Worm (Caenorhabditis elegans) whole organism, L4 larva: Measurements from ENCODE around the gene cdd-1.

ENCODE experiments used
- D1046.2 ChIP-seq: fragments of 200-800 bp; sonication (Bioruptor generic); IDR thresholded peaks from 2 replicates; pipeline ENCODE4 v1.3.6; 2022; ENCODE audit warnings: missing genetic modification characterization, missing compliant biosample characterization
- F10B5.3 ChIP-seq: sonication (generic microtip); optimal IDR thresholded peaks from 2 replicates; lab custom pipeline; 2016; ENCODE audit warnings: mild to moderate bottlenecking, missing genetic modification characterization, missing compliant biosample characterization
- F37D6.2 ChIP-seq: sonication (generic microtip); optimal IDR thresholded peaks from 2 replicates; lab custom pipeline; 2016; ENCODE audit warnings: mild to moderate bottlenecking, missing genetic modification characterization, missing compliant biosample characterization
- F44E2.7 ChIP-seq: fragments of 200-800 bp; sonication (Bioruptor generic); IDR thresholded peaks from 2 replicates; pipeline ENCODE4 v2.1.2; 2022; ENCODE audit warnings: missing genetic modification characterization, missing compliant biosample characterization
- Y105C5A.15 ChIP-seq: fragments of 200-800 bp; sonication (Bioruptor generic); IDR thresholded peaks from 2 replicates; pipeline ENCODE4 v1.3.6; 2022; ENCODE audit warnings: missing genetic modification characterization, missing compliant biosample characterization
- Y48G9A.11 ChIP-seq: fragments of 200-800 bp; sonication (Bioruptor generic); IDR thresholded peaks from 2 replicates; pipeline ENCODE4 v1.3.6; 2022; ENCODE audit warnings: missing genetic modification reagents, missing genetic modification characterization, missing compliant biosample characterization
- Y75B8A.6 ChIP-seq: fragments of 200-800 bp; sonication (Bioruptor generic); IDR thresholded peaks from 2 replicates; pipeline ENCODE4 v1.3.6; 2022; ENCODE audit warnings: missing genetic modification reagents, missing genetic modification characterization, missing compliant biosample characterization
- ZK546.5 ChIP-seq, 2 experiments: sonication (generic microtip); optimal IDR thresholded peaks; 2 replicates each; lab custom pipeline; 2017; ENCODE audit warnings: missing biosample characterization in 2 of 2, missing genetic modification characterization in 2 of 2
- aha-1 ChIP-seq: fragments of 150-350 bp; peaks from one replicate; lab custom pipeline; 2014; ENCODE audit warnings: missing biosample characterization, missing genetic modification characterization
- ama-1 ChIP-seq: fragments of 150-350 bp; optimal IDR thresholded peaks from 2 replicates; lab custom pipeline; 2014; ENCODE audit warnings: inconsistent platforms, mixed read lengths
- attf-4 ChIP-seq: sonication (generic microtip); optimal IDR thresholded peaks from 3 replicates; lab custom pipeline; 2017; ENCODE audit warnings: missing biosample characterization, missing genetic modification characterization
- ceh-32 ChIP-seq: sonication (generic microtip); optimal IDR thresholded peaks from 2 replicates; lab custom pipeline; 2016; ENCODE audit warnings: mild to moderate bottlenecking, missing genetic modification characterization, missing compliant biosample characterization; ENCODE audit not compliant: poor library complexity
- ctbp-1 ChIP-seq: fragments of 200-800 bp; sonication (Bioruptor generic); IDR thresholded peaks from 2 replicates; pipeline ENCODE4 v1.3.6; 2022; ENCODE audit warnings: missing genetic modification reagents, missing genetic modification characterization, missing compliant biosample characterization
- daf-16 ChIP-seq, 3 experiments: sonication (generic microtip); optimal IDR thresholded peaks; 2 replicates each; lab custom pipeline; 2016 to 2017; ENCODE audit warnings: missing genetic modification characterization in 3 of 3, missing genetic modification reagents in 3 of 3, mild to moderate bottlenecking in 2 of 3, missing compliant biosample characterization in 2 of 3, missing biosample characterization in 1 of 3, moderate library complexity in 1 of 3
- daf-19 ChIP-seq: fragments of 200-800 bp; sonication (Bioruptor generic); conservative IDR thresholded peaks from 2 replicates; pipeline ENCODE4 v1.3.6; 2022; ENCODE audit warnings: missing genetic modification characterization, missing compliant biosample characterization
- daf-8 ChIP-seq: fragments of 200-800 bp; sonication (Bioruptor generic); IDR thresholded peaks from 2 replicates; pipeline ENCODE4 v1.3.6; 2022; ENCODE audit warnings: missing genetic modification characterization, missing compliant biosample characterization
- dmd-6 ChIP-seq: fragments of 200-800 bp; sonication (Bioruptor generic); IDR thresholded peaks from 2 replicates; pipeline ENCODE4 v1.3.6; 2022; ENCODE audit warnings: missing genetic modification reagents, missing genetic modification characterization, missing compliant biosample characterization
- dmd-9 ChIP-seq: fragments of 200-800 bp; sonication (Bioruptor generic); IDR thresholded peaks from 2 replicates; pipeline ENCODE4 v1.3.6; 2022; ENCODE audit warnings: missing genetic modification reagents, missing genetic modification characterization, missing compliant biosample characterization
- dve-1 ChIP-seq: sonication (generic microtip); optimal IDR thresholded peaks from 2 replicates; lab custom pipeline; 2017; ENCODE audit warnings: antibody characterized with exemption, mild to moderate bottlenecking, missing genetic modification characterization, missing compliant biosample characterization; ENCODE audit not compliant: insufficient read depth
- egl-27 ChIP-seq: sonication (generic microtip); optimal IDR thresholded peaks from 3 replicates; lab custom pipeline; 2017; ENCODE audit warnings: missing biosample characterization, missing genetic modification reagents, missing genetic modification characterization
- egl-43 ChIP-seq: fragments of 200-800 bp; sonication (Bioruptor generic); IDR thresholded peaks from 2 replicates; pipeline ENCODE4 v1.3.6; 2022; ENCODE audit warnings: missing genetic modification reagents, missing genetic modification characterization, missing compliant biosample characterization
- fos-1 ChIP-seq: fragments of 150-350 bp; optimal IDR thresholded peaks from 2 replicates; lab custom pipeline; 2014; ENCODE audit warnings: missing biosample characterization, missing genetic modification characterization
- gei-8 ChIP-seq: fragments of 200-800 bp; sonication (Bioruptor generic); optimal IDR thresholded peaks from 2 replicates; lab custom pipeline; 2018; ENCODE audit warnings: mild to moderate bottlenecking, missing genetic modification characterization, missing compliant biosample characterization
- hlh-30 ChIP-seq: sonication (generic microtip); optimal IDR thresholded peaks from 2 replicates; lab custom pipeline; 2017; ENCODE audit warnings: antibody characterized with exemption, mild to moderate bottlenecking, missing genetic modification characterization, missing compliant biosample characterization; ENCODE audit not compliant: insufficient read depth
- lin-1 ChIP-seq: fragments of 200-800 bp; sonication (Bioruptor generic); IDR thresholded peaks from 2 replicates; pipeline ENCODE4 v1.3.6; 2022; ENCODE audit warnings: missing genetic modification reagents, missing genetic modification characterization, missing compliant biosample characterization
- lin-15B ChIP-seq: fragments of 150-350 bp; sonication (generic microtip); optimal IDR thresholded peaks from 3 replicates; lab custom pipeline; 2014; ENCODE audit warnings: missing biosample characterization, missing genetic modification characterization
- lin-38 ChIP-seq: fragments of 200-800 bp; sonication (Bioruptor generic); IDR thresholded peaks from 2 replicates; pipeline ENCODE4 v1.3.6; 2022; ENCODE audit warnings: missing genetic modification reagents, missing genetic modification characterization, missing compliant biosample characterization
- mdl-1 ChIP-seq, 2 experiments: fragments of 150-350 bp in 1 of 2; sonication (generic microtip) in 1 of 2; optimal IDR thresholded peaks; 2 replicates each; lab custom pipeline; 2014 to 2017; ENCODE audit warnings: missing biosample characterization in 2 of 2, missing genetic modification characterization in 2 of 2
- mdt-29 ChIP-seq: fragments of 200-800 bp; sonication (Bioruptor generic); IDR thresholded peaks from 2 replicates; pipeline ENCODE4 v1.3.6; 2022; ENCODE audit warnings: missing genetic modification reagents, missing genetic modification characterization, missing compliant biosample characterization
- mep-1 ChIP-seq: fragments of 150-350 bp; sonication (generic microtip); optimal IDR thresholded peaks from 3 replicates; lab custom pipeline; 2014; ENCODE audit warnings: missing biosample characterization, missing genetic modification characterization
- mes-2 ChIP-seq: sonication (generic microtip); optimal IDR thresholded peaks from 2 replicates; lab custom pipeline; 2016; ENCODE audit warnings: missing genotype, mild to moderate bottlenecking, missing genetic modification characterization, missing compliant biosample characterization; ENCODE audit not compliant: poor library complexity, severe bottlenecking
- nhr-10 ChIP-seq: fragments of 150-350 bp; optimal IDR thresholded peaks from 2 replicates; lab custom pipeline; 2014; ENCODE audit warnings: missing biosample characterization, missing genetic modification characterization
- nhr-11 ChIP-seq: fragments of 150-350 bp; optimal IDR thresholded peaks from 2 replicates; lab custom pipeline; 2014; ENCODE audit warnings: missing biosample characterization, missing genetic modification characterization
- nhr-111 ChIP-seq: fragments of 200-800 bp; sonication (Bioruptor generic); optimal IDR thresholded peaks from 2 replicates; lab custom pipeline; 2018; ENCODE audit warnings: mild to moderate bottlenecking, missing genetic modification characterization, missing compliant biosample characterization
- nhr-42 ChIP-seq: fragments of 200-800 bp; sonication (Bioruptor generic); IDR thresholded peaks from 2 replicates; pipeline ENCODE4 v1.3.6; 2022; ENCODE audit warnings: missing genetic modification characterization, missing compliant biosample characterization
- nhr-48 ChIP-seq: sonication (generic microtip); optimal IDR thresholded peaks from 2 replicates; lab custom pipeline; 2016; ENCODE audit warnings: mild to moderate bottlenecking, missing genetic modification characterization, missing compliant biosample characterization
- nhr-6 ChIP-seq: fragments of 150-350 bp; optimal IDR thresholded peaks from 2 replicates; lab custom pipeline; 2014; ENCODE audit warnings: missing biosample characterization, missing genetic modification characterization
- nhr-77 ChIP-seq: fragments of 150-350 bp; optimal IDR thresholded peaks from 2 replicates; lab custom pipeline; 2014; ENCODE audit warnings: missing biosample characterization, missing genetic modification characterization
- php-3 ChIP-seq: fragments of 200-800 bp; sonication (Bioruptor generic); IDR thresholded peaks from 2 replicates; pipeline ENCODE4 v1.3.6; 2022; ENCODE audit warnings: missing genetic modification reagents, missing genetic modification characterization, missing compliant biosample characterization
- pqm-1 ChIP-seq: sonication (generic microtip); optimal IDR thresholded peaks from 2 replicates; lab custom pipeline; 2017; ENCODE audit warnings: missing biosample characterization, missing genetic modification characterization
- rbr-2 ChIP-seq: sonication (generic microtip); optimal IDR thresholded peaks from 2 replicates; lab custom pipeline; 2016; ENCODE audit warnings: missing genotype, missing genetic modification characterization, missing compliant biosample characterization
- skn-1 ChIP-seq: fragments of 150-350 bp; optimal IDR thresholded peaks from 2 replicates; lab custom pipeline; 2014; ENCODE audit warnings: missing biosample characterization, missing genetic modification characterization
- snpc-1.2 ChIP-seq: fragments of 200-800 bp; sonication (Bioruptor generic); IDR thresholded peaks from 2 replicates; pipeline ENCODE4 v1.3.6; 2022; ENCODE audit warnings: missing genetic modification reagents, missing genetic modification characterization, missing compliant biosample characterization
- spr-1 ChIP-seq: sonication (generic microtip); optimal IDR thresholded peaks from 2 replicates; lab custom pipeline; 2016; ENCODE audit warnings: mild to moderate bottlenecking, missing genetic modification characterization, missing compliant biosample characterization
- unc-39 ChIP-seq: sonication (generic microtip); optimal IDR thresholded peaks from 2 replicates; lab custom pipeline; 2017; ENCODE audit warnings: missing biosample characterization, missing genetic modification characterization
- unc-62 ChIP-seq, 3 experiments: fragments of 150-350 bp in 1 of 3; sonication (generic microtip); optimal IDR thresholded peaks in 2 of 3; peaks in 1 of 3; 1 replicate in 1 of 3; 2 replicates in 2 of 3; lab custom pipeline; 2014 to 2017; ENCODE audit warnings: missing biosample characterization in 3 of 3, missing genetic modification characterization in 3 of 3, missing genetic modification reagents in 3 of 3, missing genotype in 1 of 3
- zag-1 ChIP-seq: fragments of 150-350 bp; optimal IDR thresholded peaks from 2 replicates; lab custom pipeline; 2014; ENCODE audit warnings: missing biosample characterization, missing genetic modification characterization

cdd-1 gene

ce11 chrX:8238639-8239055 lies 27.7 kb upstream of the cdd-1 start (continued):
- TF ChIP-seq F44E2.7 (GFP tag; lab: Robert Waterston, UW) (no peak), attf-4 (no peak), daf-19 (no peak), mep-1 (tag; lab: Kevin White, UChicago) (no peak), dmd-9 (GFP tag; lab: Robert Waterston, UW) (no peak), nhr-42 (GFP tag; lab: Robert Waterston, UW) (no peak), unc-62 (GFP tag; optimal IDR thresholded peaks at IDR 0.05 in 1 of 2; lab: Kevin White, UChicago) (peak in 1 of 2 experiments; percentile 77), unc-62 (tag; optimal IDR thresholded peaks at IDR 0.05; lab: Kevin White, UChicago) (no peak), unc-39 (tag; lab: Kevin White, UChicago) (no peak), fos-1 (tag; lab: Kevin White, UChicago) (no peak), rbr-2 (tag; lab: Kevin White, UChicago) (no peak), nhr-111 (no peak), lin-1 (GFP tag; lab: Robert Waterston, UW) (no peak), nhr-6 (tag; lab: Kevin White, UChicago) (no peak), snpc-1.2 (no peak), skn-1 (tag; lab: Kevin White, UChicago) (no peak), Y75B8A.6 (GFP tag; lab: Robert Waterston, UW) (no peak), Y48G9A.11 (GFP tag; lab: Robert Waterston, UW) (no peak), daf-16 (GFP tag; optimal IDR thresholded peaks at IDR 0.05; lab: Kevin White, UChicago) (no peak), daf-16 (tag; optimal IDR thresholded peaks at IDR 0.05; lab: Kevin White, UChicago) (peak; percentile 82), dmd-6 (peak; percentile 67), ctbp-1 (GFP tag; lab: Robert Waterston, UW) (no peak), egl-43 (GFP tag; lab: Robert Waterston, UW) (no peak), gei-8 (GFP tag; lab: Kevin White, UChicago) (no peak), lin-38 (GFP tag; lab: Robert Waterston, UW) (no peak), mdl-1 (tag; optimal IDR thresholded peaks at IDR 0.05; lab: Kevin White, UChicago) (peak in 1 of 2 experiments; percentile 26), aha-1 (tag; lab: Kevin White, UChicago) (no peak), mes-2 (tag; lab: Kevin White, UChicago) (no peak), hlh-30 (tag; lab: Kevin White, UChicago) (peak; percentile 59), dve-1 (tag; lab: Kevin White, UChicago) (peak; percentile 79)

DNA sequence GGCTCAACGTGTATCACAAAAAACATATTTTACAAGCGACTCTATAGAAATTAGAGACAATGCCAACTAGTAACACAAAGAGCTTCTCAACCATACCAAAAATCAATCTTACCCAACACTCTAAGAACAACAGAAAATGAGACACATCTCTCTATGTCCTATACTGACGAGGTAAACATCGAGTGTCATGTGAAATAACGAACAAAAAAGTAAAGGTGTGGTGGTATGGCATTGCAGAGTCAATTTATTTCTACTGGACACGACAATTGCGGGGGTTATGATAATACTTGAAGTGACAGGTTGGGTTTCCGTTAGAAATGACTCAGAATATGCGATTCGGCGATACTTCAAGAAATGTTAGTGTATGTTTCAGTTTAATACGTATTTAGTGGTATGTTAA lies 25.6 kb upstream of the cdd-1 start:
- no peak for TF ChIP-seq egl-43 (GFP tag; lab: Robert Waterston, UW)
- no peak for TF ChIP-seq lin-15B (tag; lab: Kevin White, UChicago)
- TF ChIP-seq nhr-6 (tag; lab: Kevin White, UChicago): peak; percentile 40
- no peak for TF ChIP-seq daf-8
- TF ChIP-seq daf-16 (GFP tag; optimal IDR thresholded peaks at IDR 0.05; lab: Kevin White, UChicago): no peak
- TF ChIP-seq daf-16 (tag; optimal IDR thresholded peaks at IDR 0.05; lab: Kevin White, UChicago): peak; percentile 51
- TF ChIP-seq unc-62 (GFP tag; optimal IDR thresholded peaks at IDR 0.05 in 1 of 2; lab: Kevin White, UChicago): peak in 1 of 2 experiments; percentile 86
- TF ChIP-seq unc-62 (tag; optimal IDR thresholded peaks at IDR 0.05; lab: Kevin White, UChicago): no peak
- TF ChIP-seq nhr-11 (tag; lab: Kevin White, UChicago): no peak
- no peak for TF ChIP-seq egl-27 (tag; lab: Kevin White, UChicago)
- TF ChIP-seq mep-1 (tag; lab: Kevin White, UChicago): no peak
- no peak for TF ChIP-seq mdt-29 (GFP tag; lab: Robert Waterston, UW)
- TF ChIP-seq F37D6.2 (tag; lab: Kevin White, UChicago): no peak
- no peak for TF ChIP-seq ama-1 (lab: Kevin White, UChicago)
- TF ChIP-seq ZK546.5 (tag; optimal IDR thresholded peaks at IDR 0.05; lab: Kevin White, UChicago): no peak
- TF ChIP-seq hlh-30 (tag; lab: Kevin White, UChicago): peak; percentile 31
- TF ChIP-seq F44E2.7 (GFP tag; lab: Robert Waterston, UW): no peak

DNA sequence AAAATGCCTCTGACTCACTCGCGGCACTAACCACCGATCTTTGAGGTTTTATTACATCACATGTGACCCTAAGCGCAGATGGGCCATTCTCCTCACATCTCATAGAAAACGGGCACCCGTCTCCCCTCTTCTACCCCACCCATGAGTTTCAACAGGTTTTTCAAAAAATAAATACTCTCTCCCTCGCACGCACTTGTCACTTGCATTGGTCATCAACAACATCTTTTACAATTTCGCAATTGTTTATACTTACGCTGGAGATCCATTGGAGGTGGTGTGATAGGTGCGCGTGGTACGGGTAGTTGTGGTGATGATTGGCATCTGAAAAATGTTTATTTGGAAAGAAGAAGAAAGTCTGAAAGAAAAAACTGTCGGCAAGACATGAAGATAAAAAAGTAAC lies 25.0 kb upstream of the cdd-1 start, which contains the start of gene M60.4:
M60.4 (minus strand) TSS at position 321 of the 400 bp plus-strand sequence.
- TF ChIP-seq ceh-32 (tag; lab: Kevin White, UChicago) (no peak), nhr-77 (no peak), Y105C5A.15 (GFP tag; lab: Robert Waterston, UW) (no peak), ama-1 (lab: Kevin White, UChicago) (no peak), dve-1 (tag; lab: Kevin White, UChicago) (peak; percentile 43), nhr-6 (tag; lab: Kevin White, UChicago) (no peak), attf-4 (no peak), nhr-48 (tag; lab: Kevin White, UChicago) (no peak), zag-1 (tag; lab: Kevin White, UChicago) (no peak), spr-1 (tag; lab: Kevin White, UChicago) (no peak), nhr-10 (tag; lab: Kevin White, UChicago) (no peak), mdt-29 (GFP tag; lab: Robert Waterston, UW) (no peak), php-3 (GFP tag; lab: Robert Waterston, UW) (no peak), pqm-1 (tag; lab: Kevin White, UChicago) (no peak), F10B5.3 (tag; lab: Kevin White, UChicago) (no peak), D1046.2 (no peak), fos-1 (tag; lab: Kevin White, UChicago) (no peak)
